Worm (Caenorhabditis elegans): Measurements from ENCODE around the gene ugt-8.

DNA sequence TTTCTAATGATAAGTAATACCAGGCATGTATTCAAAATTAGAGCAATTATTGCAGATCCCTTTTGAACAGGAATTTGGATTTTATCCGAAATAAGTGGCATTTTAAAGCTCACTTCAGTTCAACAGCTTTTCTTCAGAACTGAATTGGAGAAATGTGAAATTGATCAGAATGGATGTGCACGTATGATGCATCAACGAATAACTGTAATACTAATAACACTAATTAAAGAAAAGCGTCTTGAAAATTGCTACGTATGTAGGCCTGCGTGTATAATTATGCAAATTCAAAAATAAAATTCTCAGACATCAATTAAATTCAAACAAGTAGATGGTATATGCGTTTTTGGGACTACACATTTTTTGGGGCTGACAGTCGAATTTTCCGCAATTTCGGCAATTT, 26.1 kb downstream of the ugt-8 start, which contains the start of gene str-205:
- TF ChIP-seq flt-1 (GFP tag; IDR thresholded peaks at IDR 0.05) (no peak), tbx-11 (GFP tag; IDR thresholded peaks at IDR 0.05) (no peak), hmg-4 (GFP tag; optimal IDR thresholded peaks at IDR 0.05) (no peak), ama-1 (optimal IDR thresholded peaks at IDR 0.05) (no peak), aly-1 (tag; optimal IDR thresholded peaks at IDR 0.05) (no peak), ets-7 (tag; optimal IDR thresholded peaks at IDR 0.05) (no peak)
